Worm (Caenorhabditis elegans) whole organism, L3 larva: Measurements from ENCODE around the gene hex-5.

Experiments used
- fkh-10 ChIP-seq: sonication (generic microtip); optimal IDR thresholded peaks from 2 replicates; lab custom pipeline; 2017; ENCODE audit warnings: missing biosample characterization, missing genetic modification reagents, missing genetic modification characterization
- fkh-2 ChIP-seq: fragments of 150-350 bp; optimal IDR thresholded peaks from 2 replicates; lab custom pipeline; 2014; ENCODE audit warnings: missing biosample characterization, missing genetic modification reagents, missing genetic modification characterization
- nhr-12 ChIP-seq: fragments of 150-350 bp; optimal IDR thresholded peaks from 2 replicates; lab custom pipeline; 2014; ENCODE audit warnings: missing biosample characterization, missing genetic modification characterization
- pha-4 ChIP-seq: fragments of 150-350 bp; optimal IDR thresholded peaks from 2 replicates; lab custom pipeline; 2014; ENCODE audit warnings: missing biosample characterization, missing genetic modification reagents, missing genetic modification characterization

- TF ChIP-seq fkh-2 (tag; lab: Kevin White, UChicago) (no peak), fkh-10 (GFP tag; lab: Kevin White, UChicago) (no peak), nhr-12 (tag; lab: Kevin White, UChicago) (no peak), pha-4 (tag; lab: Kevin White, UChicago) (no peak)
Observed at ce11 chrX:14929512-14929911, 24.5 kb upstream of the hex-5 start.
